Fruit fly (Drosophila melanogaster) whole organism, embryonic: ENCODE data around the gene CG43675.

Experiments used
- Abd-B ChIP-seq: fragments of 200-800 bp; sonication (Bioruptor generic); optimal IDR thresholded peaks from 2 replicates; lab custom pipeline; 2018; ENCODE audit warnings: missing biosample characterization, mild to moderate bottlenecking, missing genetic modification characterization, moderate library complexity
- Atf3 ChIP-seq: fragments of 200-800 bp; sonication (Bioruptor generic); optimal IDR thresholded peaks from 3 replicates; lab custom pipeline; 2016; ENCODE audit warnings: missing biosample characterization, missing genetic modification characterization
- CG10147 ChIP-seq: fragments of 200-800 bp; sonication (Bioruptor generic); optimal IDR thresholded peaks from 2 replicates; lab custom pipeline; 2019; ENCODE audit warnings: missing biosample characterization, mild to moderate bottlenecking, missing genetic modification characterization, moderate library complexity
- CG10209 ChIP-seq: fragments of 200-800 bp; sonication (Bioruptor generic); optimal IDR thresholded peaks from 3 replicates; lab custom pipeline; 2017; ENCODE audit warnings: missing biosample characterization, mild to moderate bottlenecking, missing genetic modification characterization, missing genetic modification reagents
- CG10654 ChIP-seq: fragments of 200-800 bp; sonication (Bioruptor generic); optimal IDR thresholded peaks from 2 replicates; lab custom pipeline; 2016; ENCODE audit warnings: missing biosample characterization, missing genetic modification characterization
- CG12155 ChIP-seq: fragments of 200-800 bp; sonication (Bioruptor generic); optimal IDR thresholded peaks from 3 replicates; lab custom pipeline; 2016; ENCODE audit warnings: missing biosample characterization, missing genetic modification characterization
- CG12391 ChIP-seq: fragments of 200-800 bp; sonication (Bioruptor generic); optimal IDR thresholded peaks from 3 replicates; lab custom pipeline; 2018; ENCODE audit warnings: missing biosample characterization, mild to moderate bottlenecking, missing genetic modification characterization, moderate library complexity
- CG12744 ChIP-seq: fragments of 200-800 bp; sonication (Bioruptor generic); optimal IDR thresholded peaks from 2 replicates; lab custom pipeline; 2016; ENCODE audit warnings: missing biosample characterization, missing genetic modification characterization
- CG12769 ChIP-seq: fragments of 200-800 bp; sonication (Bioruptor generic); optimal IDR thresholded peaks from 2 replicates; lab custom pipeline; 2019; ENCODE audit warnings: missing biosample characterization, mild to moderate bottlenecking, missing genetic modification characterization, moderate library complexity
- CG12942 ChIP-seq: fragments of 200-800 bp; sonication (Bioruptor generic); optimal IDR thresholded peaks from 3 replicates; lab custom pipeline; 2016; ENCODE audit warnings: missing biosample characterization, missing genetic modification characterization
- CG15514 ChIP-seq: fragments of 200-800 bp; sonication (Bioruptor generic); optimal IDR thresholded peaks from 3 replicates; lab custom pipeline; 2017; ENCODE audit warnings: missing biosample characterization, missing genetic modification characterization, mild to moderate bottlenecking, moderate library complexity, missing genetic modification reagents
- CG16779 ChIP-seq: fragments of 200-800 bp; sonication (Bioruptor generic); IDR thresholded peaks from 2 replicates; pipeline ENCODE4 v1.3.6; 2022; ENCODE audit warnings: missing biosample characterization, missing genetic modification characterization
- CG17385 ChIP-seq: fragments of 200-800 bp; sonication (Bioruptor generic); optimal IDR thresholded peaks from 3 replicates; lab custom pipeline; 2018; ENCODE audit warnings: missing biosample characterization, mild to moderate bottlenecking, missing genetic modification characterization
- CG18619 ChIP-seq: fragments of 200-800 bp; sonication (Bioruptor generic); optimal IDR thresholded peaks from 3 replicates; lab custom pipeline; 2017; ENCODE audit warnings: missing biosample characterization, mild to moderate bottlenecking, missing genetic modification characterization
- CG2202 ChIP-seq: fragments of 200-800 bp; sonication (Bioruptor generic); optimal IDR thresholded peaks from 2 replicates; lab custom pipeline; 2018; ENCODE audit warnings: missing biosample characterization, mild to moderate bottlenecking, missing genetic modification characterization
- CG4820 ChIP-seq: fragments of 200-800 bp; sonication (Bioruptor generic); optimal IDR thresholded peaks from 3 replicates; lab custom pipeline; 2016; ENCODE audit warnings: missing biosample characterization, missing genetic modification characterization
- CG6254 ChIP-seq: fragments of 200-800 bp; sonication (Bioruptor generic); optimal IDR thresholded peaks from 3 replicates; lab custom pipeline; 2017; ENCODE audit warnings: mild to moderate bottlenecking, missing biosample characterization, missing genetic modification reagents, missing genetic modification characterization
- CG7271 ChIP-seq: fragments of 200-800 bp; sonication (Bioruptor generic); optimal IDR thresholded peaks from 2 replicates; lab custom pipeline; 2018; ENCODE audit warnings: missing biosample characterization, mild to moderate bottlenecking, missing genetic modification characterization, moderate library complexity
- CG8089 ChIP-seq: fragments of 200-800 bp; sonication (Bioruptor generic); optimal IDR thresholded peaks from 3 replicates; lab custom pipeline; 2016; ENCODE audit warnings: missing biosample characterization, missing genetic modification characterization
- CTCF ChIP-seq: fragments of 200-800 bp; sonication (Bioruptor generic); optimal IDR thresholded peaks from 2 replicates; lab custom pipeline; 2017; ENCODE audit warnings: missing biosample characterization, mild to moderate bottlenecking, missing genetic modification characterization, moderate library complexity
- D19A ChIP-seq: fragments of 200-800 bp; optimal IDR thresholded peaks from 3 replicates; lab custom pipeline; 2019; ENCODE audit warnings: missing biosample characterization, mild to moderate bottlenecking, missing genetic modification characterization, moderate library complexity
- GATAe ChIP-seq: fragments of 200-800 bp; sonication (Bioruptor generic); conservative IDR thresholded peaks from 2 replicates; pipeline ENCODE4 v1.3.6; 2022; ENCODE audit warnings: missing biosample characterization, missing genetic modification characterization
- Hr51 ChIP-seq, 2 experiments: fragments of 200-800 bp; sonication (Bioruptor generic); optimal IDR thresholded peaks; 2 replicates in 1 of 2; 3 replicates in 1 of 2; lab custom pipeline; 2016 to 2018; ENCODE audit warnings: missing biosample characterization in 2 of 2, missing genetic modification characterization in 2 of 2, mild to moderate bottlenecking in 1 of 2, moderate library complexity in 1 of 2
- Mes4 ChIP-seq: fragments of 200-800 bp; sonication (Bioruptor generic); optimal IDR thresholded peaks from 2 replicates; lab custom pipeline; 2016; ENCODE audit warnings: missing biosample characterization, missing genetic modification characterization
- NfI ChIP-seq: fragments of 200-800 bp; sonication (Bioruptor generic); optimal IDR thresholded peaks from 3 replicates; lab custom pipeline; 2018; ENCODE audit warnings: missing biosample characterization, mild to moderate bottlenecking, missing genetic modification characterization, moderate library complexity
- Oaz ChIP-seq: fragments of 200-800 bp; sonication (Bioruptor generic); IDR thresholded peaks from 2 replicates; pipeline ENCODE4 v1.3.6; 2022; ENCODE audit warnings: missing biosample characterization, missing genetic modification characterization
- Scr ChIP-seq: fragments of 200-800 bp; sonication (Bioruptor generic); IDR thresholded peaks from 2 replicates; pipeline ENCODE4 v1.3.6; 2022; ENCODE audit warnings: missing biosample characterization, missing genetic modification characterization; ENCODE audit not compliant: partially characterized antibody
- Stat92E ChIP-seq, 3 experiments: fragments of >200 bp in 2 of 3; fragments of 200-800 bp in 1 of 3; sonication (Bioruptor generic) in 1 of 3; optimal IDR thresholded peaks; 2 replicates each; lab custom pipeline; 2017 to 2019; ENCODE audit warnings: missing biosample characterization in 3 of 3, missing genetic modification characterization in 3 of 3, mild to moderate bottlenecking in 1 of 3, moderate library complexity in 1 of 3
- abd-A ChIP-seq: fragments of 200-800 bp; sonication (Bioruptor generic); optimal IDR thresholded peaks from 3 replicates; lab custom pipeline; 2019; ENCODE audit warnings: missing biosample characterization, mild to moderate bottlenecking, missing genetic modification characterization, moderate library complexity
- ara ChIP-seq: fragments of 200-800 bp; sonication (Bioruptor generic); IDR thresholded peaks from 2 replicates; pipeline ENCODE4 v1.3.6; 2022; ENCODE audit warnings: missing biosample characterization, missing genetic modification characterization
- cas ChIP-seq: fragments of 200-800 bp; sonication (Bioruptor generic); IDR thresholded peaks from 2 replicates; pipeline ENCODE4 v1.3.6; 2022; ENCODE audit warnings: missing biosample characterization, missing genetic modification characterization
- caup ChIP-seq: fragments of 200-800 bp; sonication (Bioruptor generic); optimal IDR thresholded peaks from 3 replicates; lab custom pipeline; 2017; ENCODE audit warnings: missing biosample characterization, mild to moderate bottlenecking, missing genetic modification characterization, moderate library complexity; ENCODE audit not compliant: severe bottlenecking
- chm ChIP-seq: fragments of 200-800 bp; sonication (Bioruptor generic); IDR thresholded peaks from 2 replicates; pipeline ENCODE4 v1.3.6; 2022; ENCODE audit warnings: missing biosample characterization, missing genetic modification characterization
- disco-r ChIP-seq: fragments of 200-800 bp; sonication (Bioruptor generic); optimal IDR thresholded peaks from 2 replicates; lab custom pipeline; 2016; ENCODE audit warnings: missing biosample characterization, missing genetic modification characterization
- dysf ChIP-seq: fragments of 200-800 bp; sonication (Bioruptor generic); IDR thresholded peaks from 3 replicates; pipeline ENCODE4 v1.3.6; 2022; ENCODE audit warnings: missing biosample characterization, missing genetic modification characterization
- en ChIP-seq: fragments of 200-800 bp; sonication (Bioruptor generic); optimal IDR thresholded peaks from 2 replicates; lab custom pipeline; 2016; ENCODE audit warnings: missing biosample characterization, missing genetic modification characterization
- fu2 ChIP-seq: fragments of 200-800 bp; sonication (Bioruptor generic); optimal IDR thresholded peaks from 2 replicates; lab custom pipeline; 2016; ENCODE audit warnings: missing biosample characterization, missing genetic modification characterization
- grn ChIP-seq: fragments of 200-800 bp; sonication (Bioruptor generic); optimal IDR thresholded peaks from 3 replicates; lab custom pipeline; 2017; ENCODE audit warnings: missing biosample characterization, missing genetic modification characterization
- gsb ChIP-seq: fragments of 200-800 bp; sonication (Bioruptor generic); IDR thresholded peaks from 2 replicates; pipeline ENCODE4 v1.3.6; 2022; ENCODE audit warnings: missing biosample characterization, missing genetic modification characterization
- gt ChIP-seq: fragments of 200-800 bp; sonication (Bioruptor generic); IDR thresholded peaks from 2 replicates; pipeline ENCODE4 v1.3.6; 2022; ENCODE audit warnings: missing biosample characterization, missing genetic modification characterization
- hbn ChIP-seq: fragments of 200-800 bp; sonication (Bioruptor generic); IDR thresholded peaks from 2 replicates; pipeline ENCODE4 v1.3.6; 2022; ENCODE audit warnings: missing biosample characterization, missing genetic modification characterization; ENCODE audit not compliant: partially characterized antibody
- luna ChIP-seq: fragments of 200-800 bp; sonication (Bioruptor generic); optimal IDR thresholded peaks from 2 replicates; lab custom pipeline; 2016; ENCODE audit warnings: missing biosample characterization, missing genetic modification characterization
- nau ChIP-seq: fragments of 200-800 bp; sonication (Bioruptor generic); optimal IDR thresholded peaks from 3 replicates; lab custom pipeline; 2017; ENCODE audit warnings: missing biosample characterization, mild to moderate bottlenecking, missing genetic modification characterization, missing genetic modification reagents
- sens ChIP-seq: fragments of 200-800 bp; sonication (Bioruptor generic); peaks from one replicate; lab custom pipeline; 2016; ENCODE audit warnings: missing biosample characterization, missing genetic modification characterization
- sqz ChIP-seq: fragments of 200-800 bp; sonication (Bioruptor generic); optimal IDR thresholded peaks from 3 replicates; lab custom pipeline; 2018; ENCODE audit warnings: missing biosample characterization, mild to moderate bottlenecking, missing genetic modification characterization
- ttk ChIP-seq: fragments of 200-800 bp; sonication (Bioruptor generic); IDR thresholded peaks from 2 replicates; pipeline ENCODE4 v2.1.2; 2022; ENCODE audit warnings: missing biosample characterization, missing genetic modification characterization
- tx ChIP-seq: fragments of 200-800 bp; sonication (Bioruptor generic); optimal IDR thresholded peaks from 2 replicates; lab custom pipeline; 2016; ENCODE audit warnings: missing biosample characterization, missing genetic modification characterization
- unc-4 ChIP-seq: fragments of 200-800 bp; sonication (Bioruptor generic); IDR thresholded peaks from 2 replicates; pipeline ENCODE4 v1.3.6; 2022; ENCODE audit warnings: missing biosample characterization, missing genetic modification characterization; ENCODE audit not compliant: partially characterized antibody
- wek ChIP-seq: fragments of 200-800 bp; sonication (Bioruptor generic); optimal IDR thresholded peaks from 3 replicates; lab custom pipeline; 2018; ENCODE audit warnings: missing biosample characterization, mild to moderate bottlenecking, missing genetic modification characterization, moderate library complexity
- yki ChIP-seq: fragments of >200 bp; optimal IDR thresholded peaks from 3 replicates; lab custom pipeline; 2018

Gene CG43675

DNA sequence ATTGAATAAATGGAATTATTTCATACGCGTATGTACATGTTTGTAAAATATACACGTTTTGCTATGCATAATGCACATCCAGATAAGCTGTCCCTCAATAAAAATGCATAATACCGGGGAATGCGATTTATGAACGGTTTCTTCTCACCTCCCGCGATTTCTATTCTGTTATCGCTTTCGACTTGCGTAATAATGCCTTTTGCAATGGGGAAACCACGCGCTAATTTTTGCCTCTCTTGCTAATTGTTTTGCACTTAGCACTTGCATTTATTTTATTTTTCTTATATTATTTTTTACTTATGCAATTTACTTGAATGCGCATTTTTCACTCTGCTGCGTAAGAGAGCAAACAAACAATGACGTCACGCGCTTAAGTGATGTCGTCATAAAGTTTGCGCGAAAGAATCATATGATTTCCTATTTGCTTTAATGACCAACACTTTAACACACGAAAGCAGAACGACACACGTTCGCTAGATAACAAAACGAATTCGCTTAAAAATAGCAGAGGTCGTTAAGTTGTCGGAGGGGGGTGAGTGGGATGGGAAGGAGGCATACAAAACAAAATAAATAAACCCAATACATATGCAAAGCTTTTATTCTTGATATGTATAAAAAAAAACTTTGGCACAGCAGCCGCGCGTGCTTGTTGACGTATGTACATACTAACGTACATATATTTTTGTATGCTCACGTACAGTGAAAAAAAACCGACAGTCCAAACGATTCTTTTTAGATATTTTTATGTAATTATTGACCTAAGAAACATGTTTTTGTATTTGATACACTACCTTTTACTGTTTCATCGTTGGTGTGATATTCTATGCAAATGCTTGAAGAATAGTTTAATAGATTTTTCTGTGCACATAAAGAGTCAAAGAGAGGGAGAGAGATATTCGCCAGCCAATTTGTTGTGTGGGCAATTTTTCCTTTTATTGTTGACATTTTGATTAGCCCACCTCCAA is 3.6 kb upstream of the CG43675 start (continued):
- TF ChIP-seq Hr51 (GFP tag; optimal IDR thresholded peaks at IDR 0.05; lab: Kevin White, UChicago) (peak; percentile 20 to 83), CG18619 (peak; percentile 45), CG17385 (GFP tag; lab: Kevin White, UChicago) (peak; percentile 66), grn (GFP tag; lab: Kevin White, UChicago) (no peak), CG10209 (peak; percentile 74), luna (GFP tag; lab: Kevin White, UChicago) (peak; percentile 21), CG8089 (GFP tag; lab: Kevin White, UChicago) (peak; percentile 28), dysf (GFP tag; lab: Robert Waterston, UW) (no peak), cas (no peak), abd-A (peak; percentile 90), nau (GFP tag; lab: Kevin White, UChicago) (peak; percentile 67), sens (GFP tag; lab: Kevin White, UChicago) (peak; percentile 89), caup (peak; percentile 85), Oaz (GFP tag; lab: Robert Waterston, UW) (no peak), tx (GFP tag; lab: Kevin White, UChicago) (peak; percentile 70), CG10654 (GFP tag; lab: Kevin White, UChicago) (peak; percentile 14), Abd-B (GFP tag; lab: Kevin White, UChicago) (peak; percentile 32), gt (GFP tag; lab: Robert Waterston, UW) (no peak), CG15514 (GFP tag; lab: Kevin White, UChicago) (peak; percentile 76), unc-4 (GFP tag; lab: Robert Waterston, UW) (no peak), CG4820 (GFP tag; lab: Kevin White, UChicago) (peak; percentile 26), fu2 (peak; percentile 62), CG12155 (GFP tag; lab: Kevin White, UChicago) (peak; percentile 69), gsb (GFP tag; lab: Robert Waterston, UW) (no peak), ara (no peak), ttk (GFP tag; lab: Robert Waterston, UW) (no peak), CG10147 (peak; percentile 65), CG12942 (GFP tag; lab: Kevin White, UChicago) (peak; percentile 32), hbn (GFP tag; lab: Robert Waterston, UW) (no peak), en (GFP tag; lab: Kevin White, UChicago) (peak; percentile 65), D19A (tag; lab: Kevin White, UChicago) (peak; percentile 63), Atf3 (peak; percentile 20), CG2202 (tag; lab: Kevin White, UChicago) (no peak), NfI (peak; percentile 50), disco-r (peak; percentile 29), CG6254 (GFP tag; lab: Kevin White, UChicago) (no peak)

- TF ChIP-seq GATAe (GFP tag; lab: Robert Waterston, UW) (no peak), wek (GFP tag; lab: Kevin White, UChicago) (no peak), chm (GFP tag; lab: Robert Waterston, UW) (no peak), CTCF (GFP tag; lab: Kevin White, UChicago) (no peak), CG7271 (tag; lab: Kevin White, UChicago) (no peak), Mes4 (GFP tag; lab: Kevin White, UChicago) (no peak), sqz (peak; percentile 85), CG16779 (no peak), CG12744 (GFP tag; lab: Kevin White, UChicago) (no peak), Scr (no peak), CG12391 (tag; lab: Kevin White, UChicago) (no peak), Stat92E (GFP tag; optimal IDR thresholded peaks at IDR 0.05; lab: Kevin White, UChicago) (peak in 1 of 3 experiments; percentile 84), CG12769 (tag; lab: Kevin White, UChicago) (peak; percentile 68), yki (lab: Kevin White, UChicago) (peak; percentile 55)
Observed at dm6 chr3R:9352595-9353275, 2.6 kb upstream of the CG43675 start.
